Worm (Caenorhabditis elegans): ENCODE data around the gene Y39B6A.10.

Y39B6A.10 gene

DNA sequence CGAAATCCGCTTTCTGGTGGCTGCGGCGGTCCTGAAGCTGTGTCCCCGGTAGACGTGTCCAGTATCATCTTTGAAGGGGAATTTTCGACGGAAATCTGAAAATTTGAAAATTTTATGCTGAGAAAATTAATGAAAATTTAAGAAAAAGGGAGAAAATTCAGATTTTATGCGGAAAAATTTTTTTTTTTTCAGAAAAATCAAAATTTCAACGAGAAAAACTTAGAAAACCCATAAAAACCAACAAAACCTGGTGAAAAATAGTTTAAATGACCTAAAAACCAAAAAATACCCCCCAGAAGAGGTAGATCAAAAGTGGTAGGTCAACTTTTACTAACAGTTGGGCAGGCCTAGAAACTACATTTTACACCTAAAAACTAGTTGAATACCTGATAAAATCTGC, at the start of gene Y39B6A.10:
Gene Y39B6A.10, minus strand, starts transcription at position 101 of the 400 bp plus-strand sequence.
- TF ChIP-seq zip-8 (tag; optimal IDR thresholded peaks at IDR 0.05) (no peak), nhr-237 (tag; optimal IDR thresholded peaks at IDR 0.05) (no peak), nhr-28 (tag; optimal IDR thresholded peaks at IDR 0.05) (no peak)

DNA sequence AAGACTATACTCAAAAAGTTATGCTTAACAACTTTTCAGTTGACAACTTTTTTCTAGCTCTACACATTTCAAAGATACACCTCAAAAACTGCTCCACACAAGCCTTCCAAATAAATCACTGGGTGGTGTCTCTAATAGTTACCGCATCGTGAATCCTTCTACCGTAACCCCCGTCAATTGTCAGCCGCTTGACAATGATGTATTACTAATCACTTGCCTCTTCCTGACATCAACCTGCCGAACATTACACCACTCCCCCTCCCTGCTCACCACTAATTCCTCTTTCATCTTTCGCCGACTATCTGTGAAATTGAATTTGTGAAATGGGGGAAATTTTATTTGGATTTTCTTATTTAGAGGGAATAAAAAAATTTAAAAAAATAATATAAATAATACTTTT, 48.3 kb upstream of the Y39B6A.10 start:
- TF ChIP-seq ceh-43 (GFP tag; optimal IDR thresholded peaks at IDR 0.05), result no peak
- TF ChIP-seq lsy-2 (tag; optimal IDR thresholded peaks at IDR 0.05), result peak; percentile 45
- peak; percentile 83 for TF ChIP-seq unc-62 (GFP tag; optimal IDR thresholded peaks at IDR 0.05)
- no peak for TF ChIP-seq elt-1 (tag; optimal IDR thresholded peaks at IDR 0.05; ENCODE audit: borderline replicate concordance, insufficient read depth)
- TF ChIP-seq blmp-1 (tag; optimal IDR thresholded peaks at IDR 0.05), result no peak
- TF ChIP-seq ztf-11 (tag; optimal IDR thresholded peaks at IDR 0.05), result no peak
- TF ChIP-seq cnd-1 (tag; optimal IDR thresholded peaks at IDR 0.05), result no peak
- no peak for TF ChIP-seq bed-3 (GFP tag; optimal IDR thresholded peaks at IDR 0.05)
- no peak for TF ChIP-seq snpc-4 (tag; optimal IDR thresholded peaks at IDR 0.05)
- TF ChIP-seq nhr-76 (tag; optimal IDR thresholded peaks at IDR 0.05), result no peak
- peak; percentile 38 for TF ChIP-seq hlh-1 (tag; optimal IDR thresholded peaks at IDR 0.05)
- no peak for TF ChIP-seq ham-2 (GFP tag; optimal IDR thresholded peaks at IDR 0.05)
- no peak for TF ChIP-seq mab-5 (tag; optimal IDR thresholded peaks at IDR 0.05)
- TF ChIP-seq nhr-12 (tag; optimal IDR thresholded peaks at IDR 0.05), result no peak
- TF ChIP-seq nhr-28 (tag; optimal IDR thresholded peaks at IDR 0.05), result no peak
- no peak for TF ChIP-seq sem-2 (GFP tag; optimal IDR thresholded peaks at IDR 0.05)
- TF ChIP-seq unc-39 (tag; optimal IDR thresholded peaks at IDR 0.05), result no peak

DNA sequence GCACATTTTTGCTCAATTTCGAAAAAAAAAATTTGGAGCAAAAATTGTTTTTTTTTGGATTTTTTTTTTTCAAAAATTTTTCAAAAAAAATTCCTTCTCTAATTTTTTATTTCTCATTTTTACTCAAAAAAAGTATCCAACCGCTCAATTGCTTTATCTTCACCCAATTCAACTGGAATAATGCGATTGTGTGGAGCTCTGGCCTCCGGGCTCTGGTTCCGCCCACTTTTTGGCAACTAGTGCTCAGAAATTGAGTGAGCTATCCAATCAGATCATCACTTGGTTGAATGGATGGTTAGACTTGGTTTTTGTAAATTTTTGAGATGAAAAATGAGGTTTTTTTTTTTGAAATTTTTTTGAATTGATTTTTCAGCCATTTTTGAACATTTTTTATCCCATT, 45.5 kb upstream of the Y39B6A.10 start:
- no peak for TF ChIP-seq elt-3 (tag; optimal IDR thresholded peaks at IDR 0.05)
- TF ChIP-seq mab-5 (tag; optimal IDR thresholded peaks at IDR 0.05), result no peak
- TF ChIP-seq mep-1 (tag; optimal IDR thresholded peaks at IDR 0.05), result no peak
- TF ChIP-seq tbx-8 (GFP tag; optimal IDR thresholded peaks at IDR 0.05), result no peak
- TF ChIP-seq ceh-39 (tag; optimal IDR thresholded peaks at IDR 0.05), result no peak
- no peak for TF ChIP-seq M03D4.4 (tag; optimal IDR thresholded peaks at IDR 0.05)
- peak; percentile 70 for TF ChIP-seq ces-1 (GFP tag; optimal IDR thresholded peaks at IDR 0.05)
- no peak for TF ChIP-seq sem-2 (GFP tag; optimal IDR thresholded peaks at IDR 0.05)

ce11 chrV:19177804-19178203, 44.4 kb upstream of the Y39B6A.10 start:
- TF ChIP-seq ces-1 (GFP tag; optimal IDR thresholded peaks at IDR 0.05), result no peak
- TF ChIP-seq ceh-43 (GFP tag; optimal IDR thresholded peaks at IDR 0.05), result no peak
- no peak for TF ChIP-seq nhr-237 (tag; optimal IDR thresholded peaks at IDR 0.05)
- TF ChIP-seq pha-4 (tag; optimal IDR thresholded peaks at IDR 0.05), result no peak
- no peak for TF ChIP-seq nhr-2 (tag; optimal IDR thresholded peaks at IDR 0.05)
- TF ChIP-seq tbx-8 (GFP tag; optimal IDR thresholded peaks at IDR 0.05), result no peak
- TF ChIP-seq ham-2 (GFP tag; optimal IDR thresholded peaks at IDR 0.05), result no peak
- TF ChIP-seq flh-1 (GFP tag; optimal IDR thresholded peaks at IDR 0.05), result no peak
- TF ChIP-seq lin-13 (tag; optimal IDR thresholded peaks at IDR 0.05), result no peak
- TF ChIP-seq elt-1 (tag; optimal IDR thresholded peaks at IDR 0.05; ENCODE audit: borderline replicate concordance, insufficient read depth), result no peak
- TF ChIP-seq hlh-1 (tag; optimal IDR thresholded peaks at IDR 0.05), result no peak
- no peak for TF ChIP-seq blmp-1 (tag; optimal IDR thresholded peaks at IDR 0.05)

DNA sequence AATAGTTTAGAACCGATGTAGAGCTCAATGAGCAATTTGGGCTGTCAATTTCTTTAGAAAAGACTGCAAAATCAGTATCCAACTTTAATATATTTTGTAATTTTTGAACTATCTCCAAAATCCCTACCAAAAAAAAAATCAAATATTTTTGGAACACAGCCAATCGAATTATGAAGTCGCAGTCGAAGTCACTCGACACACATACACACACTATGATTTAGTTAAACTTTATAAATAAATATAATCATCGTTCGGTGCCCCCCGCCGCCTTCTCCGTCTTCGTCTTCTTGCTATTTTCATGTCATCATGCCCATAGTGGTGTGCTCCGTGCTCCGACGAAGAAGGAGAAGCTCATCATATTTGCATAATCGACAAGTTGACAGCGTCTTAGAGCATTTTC, 43.7 kb upstream of the Y39B6A.10 start:
- TF ChIP-seq ces-1 (GFP tag; optimal IDR thresholded peaks at IDR 0.05) (peak; percentile 85), unc-62 (GFP tag; optimal IDR thresholded peaks at IDR 0.05) (no peak)

ce11 chrV:19175714-19176113, 42.3 kb upstream of the Y39B6A.10 start:
- TF ChIP-seq mep-1 (tag; optimal IDR thresholded peaks at IDR 0.05) (no peak), nhr-2 (tag; optimal IDR thresholded peaks at IDR 0.05) (no peak), hlh-1 (tag; optimal IDR thresholded peaks at IDR 0.05) (no peak), mab-5 (tag; optimal IDR thresholded peaks at IDR 0.05) (no peak), drap-1 (GFP tag; optimal IDR thresholded peaks at IDR 0.05) (no peak), ceh-43 (GFP tag; optimal IDR thresholded peaks at IDR 0.05) (no peak), unc-62 (GFP tag; optimal IDR thresholded peaks at IDR 0.05) (no peak), nhr-28 (tag; optimal IDR thresholded peaks at IDR 0.05) (no peak), snpc-4 (tag; optimal IDR thresholded peaks at IDR 0.05) (no peak), blmp-1 (tag; optimal IDR thresholded peaks at IDR 0.05) (no peak), zip-8 (tag; optimal IDR thresholded peaks at IDR 0.05) (no peak), lin-13 (tag; optimal IDR thresholded peaks at IDR 0.05) (no peak), mls-2 (tag; optimal IDR thresholded peaks at IDR 0.05) (no peak), flh-1 (GFP tag; optimal IDR thresholded peaks at IDR 0.05) (no peak), sem-2 (GFP tag; optimal IDR thresholded peaks at IDR 0.05) (no peak), cnd-1 (tag; optimal IDR thresholded peaks at IDR 0.05) (no peak), lin-32 (GFP tag; optimal IDR thresholded peaks at IDR 0.05) (no peak)

All from whole organism, mixed stage, embryonic.